Worm (Caenorhabditis elegans) whole organism, young adult: Measurements from ENCODE around the gene F49C12.4.
"Not testable (repeated sequence)": the region's sequence is repeated elsewhere in the genome, so short reads cannot be mapped to it uniquely, and the experiment has no call there.

Experiments
- C06A6.2 ChIP-seq: fragments of 200-800 bp; sonication (Bioruptor generic); conservative IDR thresholded peaks from 2 replicates; pipeline ENCODE4 v1.3.6; 2022; ENCODE audit warnings: missing genetic modification characterization, missing compliant biosample characterization
- C17E4.6 ChIP-seq: fragments of 200-800 bp; sonication (Bioruptor generic); IDR thresholded peaks from 2 replicates; pipeline ENCODE4 v1.3.6; 2022; ENCODE audit warnings: missing genetic modification reagents, missing genetic modification characterization, missing compliant biosample characterization
- D2030.7 ChIP-seq: fragments of 200-800 bp; sonication (Bioruptor generic); IDR thresholded peaks from 2 replicates; pipeline ENCODE4 v1.3.6; 2022; ENCODE audit warnings: missing genetic modification reagents, missing genetic modification characterization, missing compliant biosample characterization
- F33H1.4 ChIP-seq: fragments of 200-800 bp; sonication (Bioruptor generic); IDR thresholded peaks from 2 replicates; pipeline ENCODE4 v1.3.6; 2022; ENCODE audit warnings: missing genetic modification reagents, missing genetic modification characterization, missing compliant biosample characterization
- F55B11.4 ChIP-seq: sonication (generic microtip); optimal IDR thresholded peaks from 2 replicates; lab custom pipeline; 2016; ENCODE audit warnings: missing compliant biosample characterization, missing genetic modification characterization, borderline replicate concordance; ENCODE audit not compliant: insufficient read depth
- K12H6.12 ChIP-seq: fragments of 200-800 bp; sonication (Bioruptor generic); optimal IDR thresholded peaks from 2 replicates; lab custom pipeline; 2018; ENCODE audit warnings: mild to moderate bottlenecking, missing genetic modification characterization, missing compliant biosample characterization
- Y67H2A.10 ChIP-seq: fragments of 200-800 bp; sonication (Bioruptor generic); conservative IDR thresholded peaks from 2 replicates; pipeline ENCODE4 v1.3.6; 2022; ENCODE audit warnings: missing genetic modification reagents, missing genetic modification characterization, missing compliant biosample characterization
- ama-1 ChIP-seq, 3 experiments: fragments of 150-350 bp in 1 of 3; sonication (generic microtip) in 2 of 3; optimal IDR thresholded peaks; 2 replicates each; lab custom pipeline; 2014 to 2018; ENCODE audit warnings: missing biosample characterization in 2 of 3, missing genetic modification characterization in 2 of 3, missing genetic modification reagents in 2 of 3
- atf-7 ChIP-seq: sonication (generic microtip); optimal IDR thresholded peaks from 2 replicates; lab custom pipeline; 2017; ENCODE audit warnings: mild to moderate bottlenecking, missing genetic modification characterization, missing compliant biosample characterization
- attf-3 ChIP-seq: fragments of 200-800 bp; sonication (Bioruptor generic); conservative IDR thresholded peaks from 2 replicates; pipeline ENCODE4 v1.3.6; 2022; ENCODE audit warnings: missing genetic modification reagents, missing genetic modification characterization, missing compliant biosample characterization
- cebp-1 ChIP-seq, 2 experiments: fragments of 200-800 bp in 1 of 2; sonication (Bioruptor generic) in 1 of 2; sonication (generic microtip) in 1 of 2; IDR thresholded peaks in 1 of 2; optimal IDR thresholded peaks in 1 of 2; 2 replicates each; pipeline versions ENCODE4 v1.3.6 to Lab custom; 2017 to 2022; ENCODE audit warnings: missing compliant biosample characterization in 2 of 2, missing genetic modification characterization in 2 of 2, mild to moderate bottlenecking in 1 of 2, missing genetic modification reagents in 1 of 2, moderate library complexity in 1 of 2
- ceh-91 ChIP-seq: fragments of 200-800 bp; sonication (Bioruptor generic); IDR thresholded peaks from 2 replicates; pipeline ENCODE4 v1.3.6; 2022; ENCODE audit warnings: missing genetic modification reagents, missing genetic modification characterization, missing compliant biosample characterization
- dox-1 ChIP-seq: fragments of 200-800 bp; sonication (Bioruptor generic); IDR thresholded peaks from 2 replicates; pipeline ENCODE4 v1.3.6; 2022; ENCODE audit warnings: missing genetic modification reagents, missing genetic modification characterization, missing compliant biosample characterization
- efl-1 ChIP-seq: fragments of 150-350 bp; optimal IDR thresholded peaks from 2 replicates; lab custom pipeline; 2014; ENCODE audit warnings: missing biosample characterization, missing genetic modification reagents, missing genetic modification characterization
- ets-4 ChIP-seq: fragments of 200-800 bp; sonication (Bioruptor generic); optimal IDR thresholded peaks from 2 replicates; lab custom pipeline; 2018; ENCODE audit warnings: mild to moderate bottlenecking, missing genetic modification characterization, missing compliant biosample characterization
- hmg-1.2 ChIP-seq: fragments of 200-800 bp; sonication (Bioruptor generic); IDR thresholded peaks from 2 replicates; pipeline ENCODE4 v1.3.6; 2022; ENCODE audit warnings: missing genetic modification reagents, missing genetic modification characterization, missing compliant biosample characterization
- lag-1 ChIP-seq: fragments of 200-800 bp; sonication (Bioruptor generic); IDR thresholded peaks from 2 replicates; pipeline ENCODE4 v1.3.6; 2022; ENCODE audit warnings: missing genetic modification reagents, missing genetic modification characterization, missing compliant biosample characterization
- lin-35 ChIP-seq, 3 experiments: fragments of 150-350 bp in 2 of 3; sonication (generic microtip) in 1 of 3; optimal IDR thresholded peaks; 2 replicates each; lab custom pipeline; 2014 to 2018; ENCODE audit warnings: missing biosample characterization in 3 of 3, missing genetic modification characterization in 3 of 3, missing genetic modification reagents in 3 of 3
- lin-40 ChIP-seq: sonication (generic microtip); optimal IDR thresholded peaks from 2 replicates; lab custom pipeline; 2016; ENCODE audit warnings: missing genetic modification characterization, mild to moderate bottlenecking, missing compliant biosample characterization, missing genotype, missing genetic modification reagents
- lin-54 ChIP-seq: fragments of 200-800 bp; sonication (Bioruptor generic); optimal IDR thresholded peaks from 2 replicates; lab custom pipeline; 2018; ENCODE audit warnings: mild to moderate bottlenecking, missing genetic modification characterization, missing compliant biosample characterization
- lsy-27 ChIP-seq: sonication (generic microtip); optimal IDR thresholded peaks from 2 replicates; lab custom pipeline; 2017; ENCODE audit warnings: missing genetic modification characterization, mild to moderate bottlenecking, missing compliant biosample characterization, antibody characterized with exemption, missing genotype, borderline replicate concordance; ENCODE audit not compliant: insufficient read depth
- madf-6 ChIP-seq: fragments of 200-800 bp; sonication (Bioruptor generic); IDR thresholded peaks from 2 replicates; pipeline ENCODE4 v1.3.6; 2022; ENCODE audit warnings: missing genetic modification reagents, missing genetic modification characterization, missing compliant biosample characterization
- mes-4 ChIP-seq: sonication (generic microtip); optimal IDR thresholded peaks from 2 replicates; lab custom pipeline; 2016; ENCODE audit warnings: missing genotype, missing genetic modification characterization, missing compliant biosample characterization
- mxl-1 ChIP-seq: sonication (generic microtip); optimal IDR thresholded peaks from 2 replicates; lab custom pipeline; 2016; ENCODE audit warnings: missing genetic modification characterization, missing compliant biosample characterization
- nfya-1 ChIP-seq: sonication (generic microtip); optimal IDR thresholded peaks from 2 replicates; lab custom pipeline; 2017; ENCODE audit warnings: antibody characterized with exemption, missing compliant biosample characterization, missing genetic modification characterization, borderline replicate concordance; ENCODE audit not compliant: insufficient read depth
- nfyb-1 ChIP-seq: fragments of 200-800 bp; sonication (Bioruptor generic); IDR thresholded peaks from 2 replicates; pipeline ENCODE4 v1.3.6; 2022; ENCODE audit warnings: missing genetic modification reagents, missing genetic modification characterization, missing compliant biosample characterization
- nhr-120 ChIP-seq: fragments of 200-800 bp; sonication (Bioruptor generic); IDR thresholded peaks from 2 replicates; pipeline ENCODE4 v1.3.6; 2022; ENCODE audit warnings: missing genetic modification characterization, missing compliant biosample characterization
- nhr-80 ChIP-seq: sonication (generic microtip); optimal IDR thresholded peaks from 2 replicates; lab custom pipeline; 2016; ENCODE audit warnings: missing genetic modification characterization, missing compliant biosample characterization
- pha-4 ChIP-seq: fragments of 150-350 bp; sonication (generic microtip); optimal IDR thresholded peaks from 2 replicates; lab custom pipeline; 2014; ENCODE audit warnings: missing biosample characterization, missing genetic modification reagents, missing genetic modification characterization
- rec-8 ChIP-seq, 2 experiments: sonication (generic microtip); optimal IDR thresholded peaks; 2 replicates each; lab custom pipeline; 2016; ENCODE audit warnings: mild to moderate bottlenecking in 2 of 2, missing genetic modification characterization in 2 of 2, missing genetic modification reagents in 2 of 2, missing genotype in 2 of 2, missing biosample characterization in 1 of 2, missing compliant biosample characterization in 1 of 2, moderate library complexity in 1 of 2
- rpc-1 ChIP-seq, 2 experiments: fragments of 150-350 bp in 1 of 2; sonication (generic microtip) in 1 of 2; optimal IDR thresholded peaks; 2 replicates each; lab custom pipeline; 2014 to 2018; ENCODE audit warnings: missing biosample characterization in 1 of 2, missing genetic modification characterization in 1 of 2, missing genetic modification reagents in 1 of 2, missing genotype in 1 of 2
- snpc-1.3 ChIP-seq: sonication (generic microtip); optimal IDR thresholded peaks from 2 replicates; lab custom pipeline; 2017; ENCODE audit warnings: missing genetic modification characterization, mild to moderate bottlenecking, missing compliant biosample characterization, antibody characterized with exemption, moderate library complexity, missing genotype, missing genetic modification reagents; ENCODE audit not compliant: insufficient read depth
- snpc-3.4 ChIP-seq: sonication (generic microtip); optimal IDR thresholded peaks from 2 replicates; lab custom pipeline; 2017; ENCODE audit warnings: missing genetic modification characterization, mild to moderate bottlenecking, missing compliant biosample characterization, antibody characterized with exemption, moderate library complexity, missing genotype, missing genetic modification reagents
- snpc-4 ChIP-seq, 5 experiments: fragments of 150-350 bp in 1 of 5; sonication (generic microtip) in 4 of 5; optimal IDR thresholded peaks; 2 replicates each; lab custom pipeline; 2014 to 2018; ENCODE audit warnings: missing genetic modification characterization in 5 of 5, missing biosample characterization in 3 of 5, antibody characterized with exemption in 2 of 5, mild to moderate bottlenecking in 2 of 5, missing compliant biosample characterization in 2 of 5, missing genotype in 2 of 5, moderate library complexity in 2 of 5, missing genetic modification reagents in 1 of 5
- tlf-1 ChIP-seq: fragments of 200-800 bp; sonication (Bioruptor generic); optimal IDR thresholded peaks from 2 replicates; lab custom pipeline; 2018; ENCODE audit warnings: mild to moderate bottlenecking, missing genetic modification characterization, missing compliant biosample characterization
- unc-62 ChIP-seq: fragments of 150-350 bp; optimal IDR thresholded peaks from 2 replicates; lab custom pipeline; 2014; ENCODE audit warnings: missing biosample characterization, missing genetic modification reagents, missing genetic modification characterization

Gene F49C12.4

ce11 chrIV:9316068-9316681 is 12.3 kb upstream of the F49C12.4 start, which contains the start of the genes F49C12.9 and rpn-7:
TSS of gene F49C12.9 (minus strand) at chrIV:9316215.
TSS of gene rpn-7 (plus strand) at chrIV:9316631.
- TF ChIP-seq attf-3 (GFP tag; lab: Robert Waterston, UW) (0 out of 2 replicates have a peak, but pooled peaks have one; percentile 9), F33H1.4 (GFP tag; lab: Robert Waterston, UW) (no peak), lin-54 (GFP tag; lab: Kevin White, UChicago) (peak; percentile 8), snpc-3.4 (peak; percentile 10), cebp-1 (GFP tag; IDR thresholded peaks at IDR 0.05; lab: Robert Waterston, UW) (peak; percentile 21; the same call in 1 of the 2 replicates), cebp-1 (tag; optimal IDR thresholded peaks at IDR 0.05; lab: Kevin White, UChicago) (peak; percentile 79), madf-6 (GFP tag; lab: Robert Waterston, UW) (no peak; the same call in 1 of the 2 replicates), mes-4 (tag; lab: Kevin White, UChicago) (no peak), efl-1 (GFP tag; lab: Kevin White, UChicago) (no peak), dox-1 (GFP tag; lab: Robert Waterston, UW) (0 out of 2 replicates have a peak, but pooled peaks have one; percentile 30), hmg-1.2 (GFP tag; lab: Robert Waterston, UW) (peak; percentile 22; the same call in 1 of the 2 replicates), lsy-27 (tag; lab: Kevin White, UChicago) (no peak), mxl-1 (tag; lab: Kevin White, UChicago) (no peak), rpc-1 (optimal IDR thresholded peaks at IDR 0.05; lab: Kevin White, UChicago) (peak; percentile 9), rpc-1 (tag; optimal IDR thresholded peaks at IDR 0.05; lab: Kevin White, UChicago) (no peak), F55B11.4 (tag; lab: Kevin White, UChicago) (no peak), D2030.7 (GFP tag; lab: Robert Waterston, UW) (peak; percentile 29; the same call in 1 of the 2 replicates), snpc-4 (GFP tag; optimal IDR thresholded peaks at IDR 0.05; lab: Kevin White, UChicago) (no peak), snpc-4 (tag; optimal IDR thresholded peaks at IDR 0.05; lab: Kevin White, UChicago) (peak in 3 of 4 experiments; percentile 1 to 45 (median 15)), lin-35 (GFP tag; optimal IDR thresholded peaks at IDR 0.05; lab: Kevin White, UChicago) (peak in 1 of 3 experiments; percentile 29), snpc-1.3 (tag; lab: Kevin White, UChicago) (no peak), nhr-80 (tag; lab: Kevin White, UChicago) (peak; percentile 4), nfya-1 (tag; lab: Kevin White, UChicago) (no peak)

ce11 chrIV:9312827-9313226 is 8.9 kb upstream of the F49C12.4 start, which contains the start of gene F49C12.7:
TSS of gene F49C12.7 (minus strand) at chrIV:9312927.
- TF ChIP-seq C06A6.2; tlf-1 (GFP tag; lab: Kevin White, UChicago); snpc-4 (GFP tag; optimal IDR thresholded peaks at IDR 0.05; lab: Kevin White, UChicago); snpc-4 (tag; optimal IDR thresholded peaks at IDR 0.05; lab: Kevin White, UChicago): not testable (repeated sequence)

- no peak for TF ChIP-seq Y67H2A.10 (GFP tag; lab: Robert Waterston, UW)
- TF ChIP-seq nhr-80 (tag; lab: Kevin White, UChicago): peak; percentile 73
- TF ChIP-seq nfyb-1 (GFP tag; lab: Robert Waterston, UW): no peak
- peak; percentile 45 for TF ChIP-seq ets-4
These were observed 7.2 kb upstream of the F49C12.4 start for ce11 chrIV:9310935-9311566.

ce11 chrIV:9308975-9309374 is 5.1 kb upstream of the F49C12.4 start, which contains the start of gene F49C12.6:
TSS of gene F49C12.6 (minus strand) at chrIV:9309075.
- TF ChIP-seq C17E4.6 (GFP tag; lab: Robert Waterston, UW) (no peak), K12H6.12 (tag; lab: Kevin White, UChicago) (no peak), rec-8 (tag; optimal IDR thresholded peaks at IDR 0.05; lab: Kevin White, UChicago) (no peak), mxl-1 (tag; lab: Kevin White, UChicago) (no peak), unc-62 (GFP tag; lab: Kevin White, UChicago) (no peak), nhr-120 (GFP tag; lab: Robert Waterston, UW) (no peak), lin-40 (tag; lab: Kevin White, UChicago) (no peak), atf-7 (tag; lab: Kevin White, UChicago) (no peak), pha-4 (tag; lab: Kevin White, UChicago) (no peak), ama-1 (optimal IDR thresholded peaks at IDR 0.05; lab: Kevin White, UChicago) (no peak), ama-1 (GFP tag; optimal IDR thresholded peaks at IDR 0.05; lab: Kevin White, UChicago) (no peak), lag-1 (no peak), snpc-1.3 (tag; lab: Kevin White, UChicago) (no peak), snpc-4 (GFP tag; optimal IDR thresholded peaks at IDR 0.05; lab: Kevin White, UChicago) (no peak), snpc-4 (tag; optimal IDR thresholded peaks at IDR 0.05; lab: Kevin White, UChicago) (no peak), nfyb-1 (GFP tag; lab: Robert Waterston, UW) (no peak), ceh-91 (GFP tag; lab: Robert Waterston, UW) (no peak)
